Worm (Caenorhabditis elegans) whole organism, L3 larva: ENCODE results near the gene T27E4.1.

Experiments
- ZK546.5 ChIP-seq: sonication (generic microtip); optimal IDR thresholded peaks from 2 replicates; lab custom pipeline; 2017; ENCODE audit warnings: missing biosample characterization, missing genetic modification characterization
- aly-2 ChIP-seq: fragments of 150-350 bp; optimal IDR thresholded peaks from 2 replicates; lab custom pipeline; 2014; ENCODE audit warnings: missing biosample characterization, missing genetic modification characterization
- ama-1 ChIP-seq: fragments of 150-350 bp; optimal IDR thresholded peaks from 2 replicates; lab custom pipeline; 2018
- ceh-28 ChIP-seq: fragments of 150-350 bp; optimal IDR thresholded peaks from 2 replicates; lab custom pipeline; 2014; ENCODE audit warnings: missing biosample characterization, missing genetic modification reagents, missing genetic modification characterization
- ceh-82 ChIP-seq: fragments of 150-350 bp; optimal IDR thresholded peaks from 2 replicates; lab custom pipeline; 2014; ENCODE audit warnings: missing biosample characterization, missing genetic modification characterization
- egl-27 ChIP-seq: sonication (generic microtip); optimal IDR thresholded peaks from 4 replicates; lab custom pipeline; 2017; ENCODE audit warnings: missing biosample characterization, missing genetic modification reagents, missing genetic modification characterization
- egl-5 ChIP-seq: fragments of 150-350 bp; optimal IDR thresholded peaks from 2 replicates; lab custom pipeline; 2017; ENCODE audit warnings: missing biosample characterization, missing genetic modification reagents, missing genetic modification characterization, inconsistent platforms
- elt-1 ChIP-seq: fragments of 150-350 bp; optimal IDR thresholded peaks from 2 replicates; lab custom pipeline; 2014; ENCODE audit warnings: missing biosample characterization, missing genetic modification characterization
- elt-2 ChIP-seq: sonication (generic microtip); optimal IDR thresholded peaks from 2 replicates; lab custom pipeline; 2016; ENCODE audit warnings: missing genetic modification reagents, mild to moderate bottlenecking, missing genetic modification characterization, missing compliant biosample characterization
- elt-3 ChIP-seq, 3 experiments: fragments of 150-350 bp in 1 of 3; sonication (generic microtip) in 2 of 3; optimal IDR thresholded peaks; 2 replicates in 2 of 3; 4 replicates in 1 of 3; lab custom pipeline; 2014 to 2017; ENCODE audit warnings: missing biosample characterization in 3 of 3, missing genetic modification characterization in 3 of 3
- eor-1 ChIP-seq, 2 experiments: fragments of 150-350 bp; optimal IDR thresholded peaks; 2 replicates each; lab custom pipeline; 2014 to 2018; ENCODE audit warnings: missing biosample characterization in 2 of 2, missing genetic modification characterization in 2 of 2
- fkh-10 ChIP-seq: sonication (generic microtip); optimal IDR thresholded peaks from 2 replicates; lab custom pipeline; 2017; ENCODE audit warnings: missing biosample characterization, missing genetic modification reagents, missing genetic modification characterization
- fkh-2 ChIP-seq: fragments of 150-350 bp; optimal IDR thresholded peaks from 2 replicates; lab custom pipeline; 2014; ENCODE audit warnings: missing biosample characterization, missing genetic modification reagents, missing genetic modification characterization
- fos-1 ChIP-seq: fragments of 150-350 bp; optimal IDR thresholded peaks from 2 replicates; lab custom pipeline; 2014; ENCODE audit warnings: missing biosample characterization, missing genetic modification characterization
- hmg-11 ChIP-seq: sonication (generic microtip); optimal IDR thresholded peaks from 2 replicates; lab custom pipeline; 2016; ENCODE audit warnings: missing genetic modification characterization, missing compliant biosample characterization
- lin-15B ChIP-seq: fragments of 150-350 bp; optimal IDR thresholded peaks from 2 replicates; lab custom pipeline; 2014; ENCODE audit warnings: missing biosample characterization, missing genetic modification characterization
- lin-39 ChIP-seq: fragments of 150-350 bp; optimal IDR thresholded peaks from 2 replicates; lab custom pipeline; 2018; ENCODE audit warnings: missing biosample characterization, missing genetic modification reagents, missing genetic modification characterization
- lsy-12 ChIP-seq: sonication (generic microtip); optimal IDR thresholded peaks from 2 replicates; lab custom pipeline; 2016; ENCODE audit warnings: mild to moderate bottlenecking, missing genetic modification characterization, missing compliant biosample characterization
- mdl-1 ChIP-seq: fragments of 150-350 bp; optimal IDR thresholded peaks from 2 replicates; lab custom pipeline; 2014; ENCODE audit warnings: missing biosample characterization, missing genetic modification characterization
- mml-1 ChIP-seq: fragments of 150-350 bp; sonication (generic microtip); optimal IDR thresholded peaks from 3 replicates; lab custom pipeline; 2014; ENCODE audit warnings: missing biosample characterization, missing genetic modification characterization
- nfya-1 ChIP-seq: sonication (generic microtip); optimal IDR thresholded peaks from 2 replicates; lab custom pipeline; 2017; ENCODE audit warnings: missing genetic modification characterization, mild to moderate bottlenecking, missing compliant biosample characterization, antibody characterized with exemption, moderate library complexity; ENCODE audit not compliant: insufficient read depth
- nhr-11 ChIP-seq: fragments of 150-350 bp; optimal IDR thresholded peaks from 2 replicates; lab custom pipeline; 2014; ENCODE audit warnings: missing biosample characterization, missing genetic modification characterization
- nhr-12 ChIP-seq: fragments of 150-350 bp; optimal IDR thresholded peaks from 2 replicates; lab custom pipeline; 2014; ENCODE audit warnings: missing biosample characterization, missing genetic modification characterization
- nhr-237 ChIP-seq: fragments of 150-350 bp; optimal IDR thresholded peaks from 2 replicates; lab custom pipeline; 2014; ENCODE audit warnings: missing biosample characterization, missing genetic modification characterization
- nhr-25 ChIP-seq: sonication (generic microtip); optimal IDR thresholded peaks from 2 replicates; lab custom pipeline; 2017; ENCODE audit warnings: missing biosample characterization, missing genetic modification characterization
- nhr-43 ChIP-seq: sonication (generic microtip); optimal IDR thresholded peaks from 2 replicates; lab custom pipeline; 2016; ENCODE audit warnings: mild to moderate bottlenecking, missing genetic modification characterization, missing compliant biosample characterization; ENCODE audit not compliant: poor library complexity, severe bottlenecking
- nhr-67 ChIP-seq: fragments of 150-350 bp; optimal IDR thresholded peaks from 2 replicates; lab custom pipeline; 2014; ENCODE audit warnings: missing biosample characterization, missing genetic modification characterization
- nhr-76 ChIP-seq: fragments of 150-350 bp; sonication (generic microtip); optimal IDR thresholded peaks from 5 replicates; lab custom pipeline; 2014; ENCODE audit warnings: missing biosample characterization, missing genetic modification characterization
- pha-4 ChIP-seq: fragments of 150-350 bp; optimal IDR thresholded peaks from 2 replicates; lab custom pipeline; 2014; ENCODE audit warnings: missing biosample characterization, missing genetic modification reagents, missing genetic modification characterization
- pqm-1 ChIP-seq: fragments of 150-350 bp; optimal IDR thresholded peaks from 2 replicates; lab custom pipeline; 2017; ENCODE audit warnings: missing biosample characterization, missing genetic modification characterization, inconsistent platforms
- sea-2 ChIP-seq: fragments of 150-350 bp; sonication (generic microtip); optimal IDR thresholded peaks from 4 replicates; lab custom pipeline; 2014; ENCODE audit warnings: missing biosample characterization, missing genetic modification reagents, missing genetic modification characterization
- skn-1 ChIP-seq: fragments of 150-350 bp; optimal IDR thresholded peaks from 2 replicates; lab custom pipeline; 2014; ENCODE audit warnings: missing biosample characterization, missing genetic modification characterization
- snpc-4 ChIP-seq: fragments of 150-350 bp; optimal IDR thresholded peaks from 2 replicates; lab custom pipeline; 2014; ENCODE audit warnings: missing biosample characterization, missing genetic modification characterization
- unc-39 ChIP-seq: sonication (generic microtip); optimal IDR thresholded peaks from 4 replicates; lab custom pipeline; 2017; ENCODE audit warnings: missing biosample characterization, missing genetic modification characterization
- zag-1 ChIP-seq: fragments of 150-350 bp; optimal IDR thresholded peaks from 2 replicates; lab custom pipeline; 2014; ENCODE audit warnings: missing biosample characterization, missing genetic modification characterization
- ztf-11 ChIP-seq: fragments of 150-350 bp; optimal IDR thresholded peaks from 2 replicates; lab custom pipeline; 2014; ENCODE audit warnings: missing biosample characterization, missing genetic modification characterization
- ztf-4 ChIP-seq: fragments of 150-350 bp; optimal IDR thresholded peaks from 2 replicates; lab custom pipeline; 2014; ENCODE audit warnings: missing biosample characterization, missing genetic modification characterization

Gene T27E4.1

ce11 chrV:9127773-9128172 is 35.6 kb downstream of the T27E4.1 start, which contains the start of gene F21C10.3:
Gene F21C10.3, plus strand, starts transcription at chrV:9128073.
- no peak for TF ChIP-seq ztf-11 (tag; lab: Kevin White, UChicago)
- TF ChIP-seq aly-2 (tag; lab: Kevin White, UChicago) = no peak
- no peak for TF ChIP-seq nhr-12 (tag; lab: Kevin White, UChicago)
- no peak for TF ChIP-seq ztf-4 (tag; lab: Kevin White, UChicago)
- no peak for TF ChIP-seq nhr-25 (tag; lab: Kevin White, UChicago)
- TF ChIP-seq lin-15B = no peak
- no peak for TF ChIP-seq mdl-1 (tag; lab: Kevin White, UChicago)
- no peak for TF ChIP-seq hmg-11 (tag; lab: Kevin White, UChicago)
- no peak for TF ChIP-seq zag-1 (tag; lab: Kevin White, UChicago)
- no peak for TF ChIP-seq nhr-43 (tag; lab: Kevin White, UChicago)
- TF ChIP-seq skn-1 = no peak
- no peak for TF ChIP-seq ama-1 (lab: Kevin White, UChicago)
- TF ChIP-seq lin-39 (tag; lab: Kevin White, UChicago) = no peak
- no peak for TF ChIP-seq fkh-10 (GFP tag; lab: Kevin White, UChicago)
- no peak for TF ChIP-seq ceh-28 (tag; lab: Kevin White, UChicago)
- TF ChIP-seq ceh-82 (tag; lab: Kevin White, UChicago) = no peak

ce11 chrV:9128562-9128961 is 36.4 kb downstream of the T27E4.1 start:
- TF ChIP-seq nhr-25 (tag; lab: Kevin White, UChicago) (no peak), lin-39 (tag; lab: Kevin White, UChicago) (peak; percentile 36), elt-2 (peak; percentile 2), nhr-67 (tag; lab: Kevin White, UChicago) (no peak), pha-4 (tag; lab: Kevin White, UChicago) (no peak), fos-1 (tag; lab: Kevin White, UChicago) (no peak), nhr-43 (tag; lab: Kevin White, UChicago) (no peak), lin-15B (peak; percentile 16), zag-1 (tag; lab: Kevin White, UChicago) (no peak), elt-3 (tag; optimal IDR thresholded peaks at IDR 0.05; lab: Kevin White, UChicago) (no peak), nhr-237 (tag; lab: Kevin White, UChicago) (no peak), mml-1 (tag; lab: Kevin White, UChicago) (no peak), snpc-4 (tag; lab: Kevin White, UChicago) (peak; percentile 41), egl-5 (tag; lab: Kevin White, UChicago) (no peak), ZK546.5 (tag; lab: Kevin White, UChicago) (no peak), nfya-1 (tag; lab: Kevin White, UChicago) (peak; percentile 73), nhr-12 (tag; lab: Kevin White, UChicago) (no peak), ceh-28 (tag; lab: Kevin White, UChicago) (no peak), eor-1 (tag; optimal IDR thresholded peaks at IDR 0.05; lab: Kevin White, UChicago) (no peak), mdl-1 (tag; lab: Kevin White, UChicago) (peak; percentile 81), lsy-12 (tag; lab: Kevin White, UChicago) (no peak), ama-1 (lab: Kevin White, UChicago) (no peak), nhr-11 (tag; lab: Kevin White, UChicago) (peak; percentile 82), fkh-2 (tag; lab: Kevin White, UChicago) (no peak), ztf-11 (tag; lab: Kevin White, UChicago) (no peak), ceh-82 (tag; lab: Kevin White, UChicago) (no peak), fkh-10 (GFP tag; lab: Kevin White, UChicago) (peak; percentile 69), sea-2 (no peak), aly-2 (tag; lab: Kevin White, UChicago) (no peak), elt-1 (no peak), egl-27 (tag; lab: Kevin White, UChicago) (no peak), skn-1 (no peak), unc-39 (tag; lab: Kevin White, UChicago) (no peak)

ce11 chrV:9130766-9131165 is 38.6 kb downstream of the T27E4.1 start, which contains the start of gene F21C10.19:
Gene F21C10.19, plus strand, starts transcription at chrV:9131066.
- TF ChIP-seq elt-2 (no peak), fkh-2 (tag; lab: Kevin White, UChicago) (no peak), pqm-1 (tag; lab: Kevin White, UChicago) (no peak), fkh-10 (GFP tag; lab: Kevin White, UChicago) (no peak), nhr-25 (tag; lab: Kevin White, UChicago) (no peak), egl-27 (tag; lab: Kevin White, UChicago) (no peak), fos-1 (tag; lab: Kevin White, UChicago) (no peak), unc-39 (tag; lab: Kevin White, UChicago) (no peak), ztf-4 (tag; lab: Kevin White, UChicago) (no peak), ama-1 (lab: Kevin White, UChicago) (no peak), sea-2 (no peak), egl-5 (tag; lab: Kevin White, UChicago) (no peak), elt-1 (no peak), nhr-76 (tag; lab: Kevin White, UChicago) (no peak), nhr-67 (tag; lab: Kevin White, UChicago) (no peak), zag-1 (tag; lab: Kevin White, UChicago) (no peak)
